Worm (Caenorhabditis elegans): ENCODE results near the gene B0285.3.
A peak's percentile ranks its signal among the peaks of the same experiment; 100 is the strongest.
"Not testable (repeated sequence)": the region's sequence is repeated elsewhere in the genome, so short reads cannot be mapped to it uniquely, and the experiment has no call there.

- TF ChIP-seq unc-62 (GFP tag; optimal IDR thresholded peaks at IDR 0.05 in 1 of 2); unc-62 (tag; optimal IDR thresholded peaks at IDR 0.05); ztf-11 (tag; optimal IDR thresholded peaks at IDR 0.05); dpl-1 (GFP tag; optimal IDR thresholded peaks at IDR 0.05); lin-39 (tag; optimal IDR thresholded peaks at IDR 0.05); unc-130 (GFP tag; optimal IDR thresholded peaks at IDR 0.05); attf-4 (tag; optimal IDR thresholded peaks at IDR 0.05); skn-1 (tag; optimal IDR thresholded peaks at IDR 0.05); ceh-20 (GFP tag; IDR thresholded peaks at IDR 0.05): not testable (repeated sequence)
- peak; percentile 52; the same call in 1 of the 2 replicates for TF ChIP-seq D1046.2 (GFP tag; IDR thresholded peaks at IDR 0.05)
Observed at ce11 chrIII:4369381-4369809, 26.3 kb upstream of the B0285.3 start.

All from whole organism, L4 larva.